Worm (Caenorhabditis elegans) whole organism, early embryonic: ENCODE data around the gene ttr-31.

Experiments used
- F13C5.2 ChIP-seq: sonication (generic microtip); optimal IDR thresholded peaks from 2 replicates; lab custom pipeline; 2017; ENCODE audit warnings: mild to moderate bottlenecking, missing genetic modification characterization, inconsistent platforms, missing compliant biosample characterization
- ama-1 ChIP-seq: fragments of 150-350 bp; optimal IDR thresholded peaks from 2 replicates; lab custom pipeline; 2014
- ceh-13 ChIP-seq: fragments of 200-800 bp; sonication (Bioruptor generic); optimal IDR thresholded peaks from 2 replicates; lab custom pipeline; 2018; ENCODE audit warnings: mild to moderate bottlenecking, missing genetic modification characterization, missing compliant biosample characterization
- ceh-36 ChIP-seq: sonication (generic microtip); optimal IDR thresholded peaks from 2 replicates; lab custom pipeline; 2016; ENCODE audit warnings: missing genetic modification characterization, inconsistent platforms, missing compliant biosample characterization
- ets-7 ChIP-seq: sonication (generic microtip); optimal IDR thresholded peaks from 2 replicates; lab custom pipeline; 2016; ENCODE audit warnings: missing genotype, missing genetic modification characterization, missing compliant biosample characterization
- flt-1 ChIP-seq: fragments of 200-800 bp; sonication (Bioruptor generic); IDR thresholded peaks from 2 replicates; pipeline ENCODE4 v1.3.6; 2022; ENCODE audit warnings: missing genetic modification characterization, missing compliant biosample characterization
- hmbx-1 ChIP-seq: sonication (generic microtip); optimal IDR thresholded peaks from 2 replicates; lab custom pipeline; 2016; ENCODE audit warnings: mild to moderate bottlenecking, missing genetic modification characterization, missing compliant biosample characterization
- hmg-4 ChIP-seq: fragments of 200-800 bp; sonication (Bioruptor generic); optimal IDR thresholded peaks from 2 replicates; lab custom pipeline; 2018; ENCODE audit warnings: mild to moderate bottlenecking, missing genetic modification characterization, missing compliant biosample characterization
- tbx-11 ChIP-seq: fragments of 200-800 bp; sonication (Bioruptor generic); IDR thresholded peaks from 2 replicates; pipeline ENCODE4 v1.3.6; 2022; ENCODE audit warnings: missing genetic modification characterization, missing compliant biosample characterization

- TF ChIP-seq F13C5.2 (no peak), ets-7 (tag; lab: Kevin White, UChicago) (no peak), ama-1 (lab: Kevin White, UChicago) (no peak), hmbx-1 (tag; lab: Kevin White, UChicago) (no peak), ceh-36 (no peak), tbx-11 (GFP tag; lab: Robert Waterston, UW) (no peak), hmg-4 (GFP tag; lab: Kevin White, UChicago) (no peak), ceh-13 (GFP tag; lab: Kevin White, UChicago) (no peak), flt-1 (GFP tag; lab: Robert Waterston, UW) (no peak)
Measured at ce11 chrX:11028617-11029016, 19.8 kb upstream of the ttr-31 start, which contains the start of gene ldb-1.
